Fruit fly (Drosophila melanogaster) whole organism, embryonic: ENCODE results near the gene Mbs.

ENCODE experiments used
- Awh ChIP-seq: fragments of 200-800 bp; sonication (Bioruptor generic); IDR thresholded peaks from 2 replicates; pipeline ENCODE4, ENCODE4 v1.3.6; 2022; ENCODE audit warnings: missing biosample characterization, missing genetic modification characterization
- Bgb ChIP-seq: fragments of 200-800 bp; sonication (Bioruptor generic); IDR thresholded peaks from 2 replicates; pipeline ENCODE4 v1.3.6; 2022; ENCODE audit warnings: missing biosample characterization, missing genetic modification characterization; ENCODE audit not compliant: partially characterized antibody
- CG10267 ChIP-seq: fragments of 200-800 bp; sonication (Bioruptor generic); optimal IDR thresholded peaks from 2 replicates; lab custom pipeline; 2018; ENCODE audit warnings: missing biosample characterization, mild to moderate bottlenecking, missing genetic modification characterization, moderate library complexity
- CG10543 ChIP-seq: fragments of 200-800 bp; sonication (Bioruptor generic); optimal IDR thresholded peaks from 3 replicates; lab custom pipeline; 2017; ENCODE audit warnings: missing biosample characterization, mild to moderate bottlenecking, missing genetic modification characterization, moderate library complexity
- CG11456 ChIP-seq: fragments of 200-800 bp; sonication (Bioruptor generic); IDR thresholded peaks from 3 replicates; pipeline ENCODE4 v1.3.6; 2022; ENCODE audit warnings: missing biosample characterization, missing genetic modification characterization
- CG11560 ChIP-seq: fragments of 200-800 bp; sonication (Bioruptor generic); IDR thresholded peaks from 3 replicates; pipeline ENCODE4 v1.3.6; 2022; ENCODE audit warnings: missing biosample characterization, missing genetic modification characterization
- CG12659 ChIP-seq: fragments of 200-800 bp; sonication (Bioruptor generic); optimal IDR thresholded peaks from 3 replicates; lab custom pipeline; 2017; ENCODE audit warnings: mild to moderate bottlenecking, missing biosample characterization, missing genetic modification reagents, missing genetic modification characterization
- CG13123 ChIP-seq: fragments of 200-800 bp; sonication (Bioruptor generic); optimal IDR thresholded peaks from 2 replicates; lab custom pipeline; 2016; ENCODE audit warnings: missing biosample characterization, missing genetic modification characterization
- CG13296 ChIP-seq: fragments of 200-800 bp; sonication (Bioruptor generic); optimal IDR thresholded peaks from 3 replicates; lab custom pipeline; 2018; ENCODE audit warnings: missing biosample characterization, mild to moderate bottlenecking, missing genetic modification characterization
- CG16779 ChIP-seq: fragments of 200-800 bp; sonication (Bioruptor generic); IDR thresholded peaks from 2 replicates; pipeline ENCODE4 v1.3.6; 2022; ENCODE audit warnings: missing biosample characterization, missing genetic modification characterization
- CG16813 ChIP-seq: fragments of 200-800 bp; sonication (Bioruptor generic); IDR thresholded peaks from 3 replicates; pipeline ENCODE4 v1.3.6; 2022; ENCODE audit warnings: missing biosample characterization, missing genetic modification characterization; ENCODE audit not compliant: partially characterized antibody
- CG18011 ChIP-seq: fragments of 200-800 bp; sonication (Bioruptor generic); optimal IDR thresholded peaks from 2 replicates; lab custom pipeline; 2017; ENCODE audit warnings: missing biosample characterization, missing genetic modification characterization, mild to moderate bottlenecking, moderate library complexity, missing genotype
- CG2712 ChIP-seq: fragments of 200-800 bp; optimal IDR thresholded peaks from 3 replicates; lab custom pipeline; 2019; ENCODE audit warnings: missing biosample characterization, mild to moderate bottlenecking, missing genetic modification characterization, moderate library complexity
- CG30403 ChIP-seq: fragments of 200-800 bp; sonication (Bioruptor generic); optimal IDR thresholded peaks from 3 replicates; lab custom pipeline; 2016; ENCODE audit warnings: missing biosample characterization, missing genetic modification characterization
- CG31224 ChIP-seq: fragments of 200-800 bp; sonication (Bioruptor generic); IDR thresholded peaks from 2 replicates; pipeline ENCODE4 v1.3.6; 2022; ENCODE audit warnings: missing biosample characterization, missing genetic modification characterization
- CG3726 ChIP-seq: fragments of 200-800 bp; sonication (Bioruptor generic); IDR thresholded peaks from 3 replicates; pipeline ENCODE4, ENCODE4 v1.3.6; 2022; ENCODE audit warnings: missing biosample characterization, missing genetic modification characterization
- CG5245 ChIP-seq: fragments of 200-800 bp; sonication (Bioruptor generic); optimal IDR thresholded peaks from 3 replicates; lab custom pipeline; 2016; ENCODE audit warnings: missing biosample characterization, missing genetic modification characterization
- CkIIα-i1 ChIP-seq: fragments of 200-800 bp; sonication (Bioruptor generic); IDR thresholded peaks from 2 replicates; pipeline ENCODE4 v1.3.6; 2022; ENCODE audit warnings: missing biosample characterization, missing genetic modification characterization
- Dip3 ChIP-seq: fragments of 200-800 bp; sonication (Bioruptor generic); optimal IDR thresholded peaks from 3 replicates; lab custom pipeline; 2016; ENCODE audit warnings: missing biosample characterization, missing genetic modification characterization
- Dref ChIP-seq: fragments of 200-800 bp; sonication (Bioruptor generic); IDR thresholded peaks from 2 replicates; pipeline ENCODE4 v1.3.6; 2022; ENCODE audit warnings: missing biosample characterization, missing genetic modification characterization
- Elba2 ChIP-seq: fragments of 200-800 bp; sonication (Bioruptor generic); optimal IDR thresholded peaks from 3 replicates; lab custom pipeline; 2016; ENCODE audit warnings: missing biosample characterization, missing genetic modification characterization
- Fer3 ChIP-seq: fragments of 200-800 bp; sonication (Bioruptor generic); optimal IDR thresholded peaks from 2 replicates; lab custom pipeline; 2018; ENCODE audit warnings: missing biosample characterization, mild to moderate bottlenecking, missing genetic modification characterization, moderate library complexity
- HHEX ChIP-seq: fragments of 200-800 bp; sonication (Bioruptor generic); optimal IDR thresholded peaks from 3 replicates; lab custom pipeline; 2017; ENCODE audit warnings: missing biosample characterization, mild to moderate bottlenecking, missing genetic modification characterization, missing genetic modification reagents
- HLH4C ChIP-seq: fragments of 200-800 bp; sonication (Bioruptor generic); IDR thresholded peaks from 3 replicates; pipeline ENCODE4 v1.3.6; 2022; ENCODE audit warnings: missing biosample characterization, missing genetic modification characterization; ENCODE audit not compliant: partially characterized antibody
- Hey ChIP-seq: fragments of 200-800 bp; sonication (Bioruptor generic); optimal IDR thresholded peaks from 3 replicates; lab custom pipeline; 2018; ENCODE audit warnings: missing biosample characterization, mild to moderate bottlenecking, missing genetic modification characterization
- Hsf ChIP-seq: fragments of 200-800 bp; sonication (Bioruptor generic); optimal IDR thresholded peaks from 3 replicates; lab custom pipeline; 2016; ENCODE audit warnings: missing biosample characterization, missing genetic modification characterization
- Jarid2 ChIP-seq: fragments of 200-800 bp; sonication (Bioruptor generic); optimal IDR thresholded peaks from 3 replicates; lab custom pipeline; 2017; ENCODE audit warnings: mild to moderate bottlenecking, missing biosample characterization, missing genetic modification reagents, missing genetic modification characterization
- Nf-YA ChIP-seq: fragments of 200-800 bp; sonication (Bioruptor generic); IDR thresholded peaks from 2 replicates; pipeline ENCODE4 v1.3.6; 2022; ENCODE audit warnings: missing biosample characterization, missing genetic modification characterization
- Opbp ChIP-seq: fragments of 200-800 bp; sonication (Bioruptor generic); IDR thresholded peaks from 3 replicates; pipeline ENCODE4 v1.3.6; 2022; ENCODE audit warnings: missing biosample characterization, missing genetic modification characterization; ENCODE audit not compliant: partially characterized antibody
- Ravus ChIP-seq: fragments of 200-800 bp; sonication (Bioruptor generic); IDR thresholded peaks from 2 replicates; pipeline ENCODE4 v1.3.6; 2022; ENCODE audit warnings: missing biosample characterization, missing genetic modification characterization
- Six4 ChIP-seq: fragments of 200-800 bp; sonication (Bioruptor generic); optimal IDR thresholded peaks from 2 replicates; lab custom pipeline; 2016; ENCODE audit warnings: missing biosample characterization, missing genetic modification characterization
- Sox102F ChIP-seq: fragments of 200-800 bp; sonication (Bioruptor generic); optimal IDR thresholded peaks from 2 replicates; lab custom pipeline; 2018; ENCODE audit warnings: missing biosample characterization, mild to moderate bottlenecking, missing genetic modification characterization, moderate library complexity
- bigmax ChIP-seq: fragments of 200-800 bp; sonication (Bioruptor generic); optimal IDR thresholded peaks from 2 replicates; lab custom pipeline; 2018; ENCODE audit warnings: missing biosample characterization, mild to moderate bottlenecking, missing genetic modification characterization
- cato ChIP-seq: fragments of 200-800 bp; sonication (Bioruptor generic); optimal IDR thresholded peaks from 2 replicates; lab custom pipeline; 2016; ENCODE audit warnings: missing biosample characterization, missing genetic modification characterization, borderline replicate concordance
- ci ChIP-seq: fragments of 200-800 bp; sonication (Bioruptor generic); IDR thresholded peaks from 3 replicates; pipeline ENCODE4 v1.3.6; 2022; ENCODE audit warnings: missing biosample characterization, missing genetic modification characterization
- croc ChIP-seq: fragments of 200-800 bp; sonication (Bioruptor generic); conservative IDR thresholded peaks from 3 replicates; pipeline ENCODE4 v1.3.6; 2022; ENCODE audit warnings: missing biosample characterization, missing genetic modification characterization
- crp ChIP-seq, 2 experiments: fragments of 200-800 bp; sonication (Bioruptor generic); optimal IDR thresholded peaks; 2 replicates in 1 of 2; 3 replicates in 1 of 2; lab custom pipeline; 2017; ENCODE audit warnings: missing biosample characterization in 2 of 2, missing genetic modification characterization in 2 of 2, mild to moderate bottlenecking in 1 of 2, moderate library complexity in 1 of 2
- dmrt99B ChIP-seq: fragments of 200-800 bp; sonication (Bioruptor generic); optimal IDR thresholded peaks from 2 replicates; lab custom pipeline; 2018; ENCODE audit warnings: missing biosample characterization, mild to moderate bottlenecking, missing genetic modification characterization, moderate library complexity
- ind ChIP-seq: fragments of 200-800 bp; sonication (Bioruptor generic); optimal IDR thresholded peaks from 3 replicates; lab custom pipeline; 2016; ENCODE audit warnings: missing biosample characterization, missing genetic modification characterization
- mirr ChIP-seq: fragments of 200-800 bp; sonication (Bioruptor generic); optimal IDR thresholded peaks from 3 replicates; lab custom pipeline; 2018; ENCODE audit warnings: missing biosample characterization, mild to moderate bottlenecking, missing genetic modification characterization
- oc ChIP-seq: fragments of 200-800 bp; sonication (Bioruptor generic); optimal IDR thresholded peaks from 2 replicates; lab custom pipeline; 2018; ENCODE audit warnings: missing biosample characterization, mild to moderate bottlenecking, missing genetic modification characterization, moderate library complexity
- phol ChIP-seq: fragments of 200-800 bp; sonication (Bioruptor generic); optimal IDR thresholded peaks from 3 replicates; lab custom pipeline; 2018; ENCODE audit warnings: missing biosample characterization, mild to moderate bottlenecking, missing genetic modification characterization, moderate library complexity
- rib ChIP-seq: fragments of 200-800 bp; sonication (Bioruptor generic); IDR thresholded peaks from 2 replicates; pipeline ENCODE4 v1.3.6; 2022; ENCODE audit warnings: missing biosample characterization, missing genetic modification characterization
- sc ChIP-seq, 3 experiments: fragments of >200 bp in 2 of 3; fragments of 200-800 bp in 1 of 3; sonication (Bioruptor generic) in 1 of 3; optimal IDR thresholded peaks; 2 replicates in 2 of 3; 3 replicates in 1 of 3; lab custom pipeline; 2017; ENCODE audit warnings: mild to moderate bottlenecking in 1 of 3, missing biosample characterization in 1 of 3, missing genetic modification characterization in 1 of 3, missing genetic modification reagents in 1 of 3
- sd ChIP-seq: fragments of 200-800 bp; sonication (Bioruptor generic); optimal IDR thresholded peaks from 3 replicates; lab custom pipeline; 2018; ENCODE audit warnings: missing biosample characterization, mild to moderate bottlenecking, missing genetic modification characterization, moderate library complexity
- tap ChIP-seq: fragments of 200-800 bp; optimal IDR thresholded peaks from 3 replicates; lab custom pipeline; 2019; ENCODE audit warnings: missing biosample characterization, mild to moderate bottlenecking, missing genetic modification characterization, moderate library complexity
- trem ChIP-seq: fragments of 200-800 bp; optimal IDR thresholded peaks from 3 replicates; lab custom pipeline; 2019; ENCODE audit warnings: missing biosample characterization, mild to moderate bottlenecking, missing genetic modification characterization, moderate library complexity
- z ChIP-seq: fragments of 200-800 bp; sonication (Bioruptor generic); IDR thresholded peaks from 3 replicates; pipeline ENCODE4 v1.3.6; 2022; ENCODE audit warnings: missing biosample characterization, missing genetic modification characterization
- zfh1 ChIP-seq: fragments of 200-800 bp; sonication (Bioruptor generic); IDR thresholded peaks from 3 replicates; pipeline ENCODE4 v1.3.6; 2022; ENCODE audit warnings: missing biosample characterization, missing genetic modification characterization

The Mbs gene

DNA sequence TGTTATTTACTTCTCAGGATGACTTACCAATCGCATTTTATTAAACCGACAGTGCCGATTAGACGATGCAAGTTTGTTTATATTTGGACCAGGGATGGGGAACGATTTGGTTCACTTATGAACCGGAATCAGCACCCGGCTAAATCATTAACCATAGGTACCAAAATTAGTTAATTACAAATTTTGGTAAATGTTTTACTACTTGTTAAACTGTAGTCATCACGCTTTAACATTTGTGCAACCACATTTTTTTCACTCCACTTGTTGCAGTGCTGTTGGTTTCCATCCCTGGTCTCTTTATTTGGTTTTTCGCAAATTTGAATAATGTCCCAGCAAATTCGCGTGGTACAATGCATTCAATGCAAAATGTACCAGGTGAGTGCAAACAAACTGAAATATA, 53.8 kb downstream of the Mbs start, which contains the start of the genes IntS9 and CG43295 (continued):
- peak; percentile 73; the same call in 1 of the 2 replicates for TF ChIP-seq CG16779 (GFP tag; lab: Robert Waterston, UW)
- TF ChIP-seq HLH4C: 0 out of 3 replicates have a peak, but pooled peaks have one; percentile 49
- TF ChIP-seq sc (optimal IDR thresholded peaks at IDR 0.05; lab: Kevin White, UChicago): no peak
- peak; percentile 55 for TF ChIP-seq sc (GFP tag; optimal IDR thresholded peaks at IDR 0.05; lab: Kevin White, UChicago)
- TF ChIP-seq HHEX (GFP tag; lab: Kevin White, UChicago): peak; percentile 72
- TF ChIP-seq ci: peak; percentile 93
- TF ChIP-seq bigmax (GFP tag; lab: Kevin White, UChicago): no peak
- peak; percentile 74 for TF ChIP-seq CG3726 (GFP tag; lab: Robert Waterston, UW)
- no peak for TF ChIP-seq CG13296 (GFP tag; lab: Kevin White, UChicago)
- peak; percentile 89 for TF ChIP-seq ind
- TF ChIP-seq CG10267 (tag; lab: Kevin White, UChicago): peak; percentile 70
- no peak for TF ChIP-seq CG2712
- TF ChIP-seq crp (GFP tag; optimal IDR thresholded peaks at IDR 0.05; lab: Kevin White, UChicago): peak in 1 of 2 experiments; percentile 34
- TF ChIP-seq CG11560: peak; percentile 56; the same call in 1 of the 3 replicates
- TF ChIP-seq CG13123 (GFP tag; lab: Kevin White, UChicago): peak; percentile 82
- TF ChIP-seq phol (tag; lab: Kevin White, UChicago): peak; percentile 84
- no peak for TF ChIP-seq Bgb (GFP tag; lab: Robert Waterston, UW)
- no peak for TF ChIP-seq dmrt99B
- TF ChIP-seq Ravus: peak; percentile 51
- TF ChIP-seq Dref (GFP tag; lab: Robert Waterston, UW): peak; percentile 26; the same call in 1 of the 2 replicates
- no peak for TF ChIP-seq tap
- TF ChIP-seq Dip3: peak; percentile 86
- peak; percentile 90 for TF ChIP-seq CG30403
- no peak for TF ChIP-seq Hey (tag; lab: Kevin White, UChicago)
- peak; percentile 82 for TF ChIP-seq Six4
- no peak for TF ChIP-seq z (GFP tag; lab: Robert Waterston, UW)
- no peak for TF ChIP-seq mirr (GFP tag; lab: Kevin White, UChicago)
- TF ChIP-seq rib: peak; percentile 40; the same call in 1 of the 2 replicates
- TF ChIP-seq CG5245 (GFP tag; lab: Kevin White, UChicago): peak; percentile 75
- TF ChIP-seq oc (tag; lab: Kevin White, UChicago): no peak
- peak; percentile 83 for TF ChIP-seq trem (tag; lab: Kevin White, UChicago)
- peak; percentile 84 for TF ChIP-seq Sox102F (GFP tag; lab: Kevin White, UChicago)
- 0 out of 2 replicates have a peak, but pooled peaks have one; percentile 25 for TF ChIP-seq CkIIα-i1
- peak; percentile 82 for TF ChIP-seq Awh
- TF ChIP-seq CG10543: no peak
- peak; percentile 91 for TF ChIP-seq Hsf (GFP tag; lab: Kevin White, UChicago)
- TF ChIP-seq CG18011 (GFP tag; lab: Kevin White, UChicago): peak; percentile 70
- TF ChIP-seq CG11456 (GFP tag; lab: Robert Waterston, UW): peak; percentile 80
- TF ChIP-seq Fer3 (tag; lab: Kevin White, UChicago): peak; percentile 74
- peak; percentile 90 for TF ChIP-seq zfh1
- peak; percentile 71 for TF ChIP-seq CG12659 (GFP tag; lab: Kevin White, UChicago)
- no peak for TF ChIP-seq Opbp (GFP tag; lab: Robert Waterston, UW)
- TF ChIP-seq Nf-YA (GFP tag; lab: Robert Waterston, UW): peak; percentile 65; the same call in 1 of the 2 replicates
- no peak for TF ChIP-seq CG16813 (GFP tag; lab: Robert Waterston, UW)
- no peak for TF ChIP-seq sd (tag; lab: Kevin White, UChicago)
- TF ChIP-seq CG31224 (GFP tag; lab: Robert Waterston, UW): peak; percentile 60
- no peak for TF ChIP-seq Jarid2 (GFP tag; lab: Kevin White, UChicago)
- TF ChIP-seq cato (GFP tag; lab: Kevin White, UChicago): peak; percentile 67
- TF ChIP-seq croc: peak; percentile 61
- peak; percentile 69 for TF ChIP-seq Elba2
